Worm (Caenorhabditis elegans): ENCODE measurements around the gene rabs-5.
A peak's percentile ranks its signal among the peaks of the same experiment; 100 is the strongest.

rabs-5 gene

ce11 chrIV:8086552-8086951 lies 20.9 kb downstream of the rabs-5 start, which contains the start of gene nsy-7:
Gene nsy-7 (minus strand): TSS chrIV:8086652.
- TF ChIP-seq ztf-25 (GFP tag; IDR thresholded peaks at IDR 0.05) (no peak), let-526 (GFP tag; IDR thresholded peaks at IDR 0.05) (no peak)

DNA sequence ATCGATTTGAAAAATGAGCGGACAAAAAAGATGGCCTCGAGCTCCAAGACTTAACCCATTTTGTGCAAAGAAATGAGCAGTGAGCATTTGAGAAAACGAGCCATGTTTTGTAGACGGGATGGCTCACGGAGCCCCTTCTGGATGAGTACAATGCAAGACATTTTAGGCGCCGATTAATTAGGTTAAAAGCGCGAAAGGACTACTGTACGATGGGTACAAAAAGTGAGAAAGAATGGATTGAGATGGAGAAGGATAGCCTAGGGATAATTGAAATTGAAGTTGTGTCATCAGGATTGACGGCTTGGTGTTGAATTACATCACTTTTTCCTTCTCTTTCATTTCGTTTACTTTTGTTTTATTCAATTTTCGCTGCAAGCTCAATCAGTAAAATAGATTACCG lies 26.6 kb downstream of the rabs-5 start:
- no peak for TF ChIP-seq mes-4 (tag; optimal IDR thresholded peaks at IDR 0.05)
- TF ChIP-seq Y95B8A.8 (GFP tag; IDR thresholded peaks at IDR 0.05): no peak
- no peak for TF ChIP-seq rpc-1 (optimal IDR thresholded peaks at IDR 0.05)
- TF ChIP-seq rpc-1 (tag; optimal IDR thresholded peaks at IDR 0.05): no peak

DNA sequence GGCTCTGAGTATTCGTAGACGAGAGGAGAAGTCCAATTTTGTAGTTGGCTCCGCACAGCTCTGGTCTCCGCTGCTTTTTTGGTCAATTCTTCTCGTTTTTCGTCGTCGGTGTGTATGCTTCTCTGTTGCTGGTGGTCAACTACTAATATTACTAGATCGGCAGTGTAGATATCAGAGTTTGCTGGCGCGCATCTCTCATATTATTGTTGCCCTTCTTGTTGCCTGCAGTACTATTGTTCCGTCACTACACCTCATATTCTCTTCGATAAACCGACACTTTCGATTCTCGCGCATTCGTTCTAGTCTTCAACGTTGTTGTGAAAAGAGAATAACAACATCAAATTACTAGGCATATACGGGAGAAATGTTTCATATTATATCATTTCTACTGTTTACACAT lies 27.2 kb downstream of the rabs-5 start:
- TF ChIP-seq sea-2 (GFP tag; IDR thresholded peaks at IDR 0.05) (no peak), madf-3 (GFP tag; IDR thresholded peaks at IDR 0.05) (no peak), attf-6 (GFP tag; IDR thresholded peaks at IDR 0.05) (no peak), nhr-179 (tag; optimal IDR thresholded peaks at IDR 0.05) (no peak), hlh-26 (GFP tag; conservative IDR thresholded peaks at IDR 0.05) (no peak), mcd-1 (GFP tag; IDR thresholded peaks at IDR 0.05) (no peak), snpc-4 (GFP tag; optimal IDR thresholded peaks at IDR 0.05) (no peak), snpc-4 (tag; optimal IDR thresholded peaks at IDR 0.05) (no peak), pha-4 (tag; optimal IDR thresholded peaks at IDR 0.05) (no peak), unc-62 (GFP tag; optimal IDR thresholded peaks at IDR 0.05) (no peak), aptf-3 (GFP tag; IDR thresholded peaks at IDR 0.05) (no peak), ztf-25 (GFP tag; IDR thresholded peaks at IDR 0.05) (no peak), rec-8 (tag; optimal IDR thresholded peaks at IDR 0.05) (no peak), lsl-1 (GFP tag; optimal IDR thresholded peaks at IDR 0.05) (no peak), repo-1 (tag; optimal IDR thresholded peaks at IDR 0.05) (no peak), dpff-1 (tag; optimal IDR thresholded peaks at IDR 0.05) (no peak), nhr-27 (tag; optimal IDR thresholded peaks at IDR 0.05) (no peak)

ce11 chrIV:8076511-8076910 lies 30.9 kb downstream of the rabs-5 start:
- TF ChIP-seq gei-17 (GFP tag; optimal IDR thresholded peaks at IDR 0.05) (no peak), Y53F4B.3 (GFP tag; IDR thresholded peaks at IDR 0.05) (no peak), zfh-2 (GFP tag; conservative IDR thresholded peaks at IDR 0.05) (no peak), madf-6 (GFP tag; IDR thresholded peaks at IDR 0.05) (no peak), dpl-1 (GFP tag; optimal IDR thresholded peaks at IDR 0.05) (no peak), atf-7 (tag; optimal IDR thresholded peaks at IDR 0.05) (no peak), egl-18 (GFP tag; IDR thresholded peaks at IDR 0.05) (no peak)

DNA sequence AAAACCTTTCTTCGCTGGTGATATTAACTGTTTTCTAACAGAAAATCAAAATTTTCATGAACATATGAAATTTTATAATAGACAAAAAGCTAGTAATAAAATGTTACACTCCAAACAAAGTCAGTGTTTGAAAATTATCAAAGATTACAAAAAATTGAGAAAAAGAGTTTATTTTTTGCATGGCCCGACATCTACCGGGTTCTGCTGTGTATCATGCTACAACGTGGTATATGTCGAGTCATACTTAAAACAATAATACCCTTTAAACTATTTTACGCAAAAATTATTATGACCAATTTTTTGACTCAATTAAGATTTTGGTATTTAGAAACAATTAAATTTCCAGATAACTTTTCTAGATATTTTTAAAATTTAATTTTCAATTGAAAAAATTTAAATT lies 31.9 kb downstream of the rabs-5 start:
- TF ChIP-seq snpc-4 (GFP tag; optimal IDR thresholded peaks at IDR 0.05) (no peak), snpc-4 (tag; optimal IDR thresholded peaks at IDR 0.05) (peak in 3 of 4 experiments; percentile 26 to 54 (median 52)), snpc-1.1 (tag; optimal IDR thresholded peaks at IDR 0.05; ENCODE audit: insufficient read depth) (peak; percentile 51), madf-6 (GFP tag; IDR thresholded peaks at IDR 0.05) (no peak)

- TF ChIP-seq F33H1.4 (GFP tag; IDR thresholded peaks at IDR 0.05) (peak; percentile 78), F37B4.10 (GFP tag; IDR thresholded peaks at IDR 0.05) (0 out of 2 replicates have a peak, but pooled peaks have one; percentile 34), D2030.7 (GFP tag; IDR thresholded peaks at IDR 0.05) (peak; percentile 12; the same call in 1 of the 2 replicates), ceh-91 (GFP tag; IDR thresholded peaks at IDR 0.05) (0 out of 2 replicates have a peak, but pooled peaks have one; percentile 38), egrh-3 (GFP tag; IDR thresholded peaks at IDR 0.05) (peak; percentile 35), mcd-1 (GFP tag; IDR thresholded peaks at IDR 0.05) (peak; percentile 26; the same call in 1 of the 2 replicates), dox-1 (GFP tag; IDR thresholded peaks at IDR 0.05) (peak; percentile 69; the same call in 1 of the 2 replicates), pbrm-1 (GFP tag; IDR thresholded peaks at IDR 0.05) (0 out of 2 replicates have a peak, but pooled peaks have one; percentile 53)
Measured at ce11 chrIV:8073660-8074059, 33.7 kb downstream of the rabs-5 start.
